Fruit fly (Drosophila melanogaster) whole organism, prepupa: ENCODE results near the gene polybromo.

ENCODE experiments used
- Blimp-1 ChIP-seq: fragments of 200-800 bp; sonication (Bioruptor generic); optimal IDR thresholded peaks from 3 replicates; lab custom pipeline; 2017; ENCODE audit warnings: missing biosample characterization, missing genetic modification characterization, mild to moderate bottlenecking, moderate library complexity, missing genetic modification reagents
- CG10631 ChIP-seq: fragments of 200-800 bp; sonication (Bioruptor generic); optimal IDR thresholded peaks from 2 replicates; lab custom pipeline; 2016; ENCODE audit warnings: missing biosample characterization, missing genetic modification characterization
- CG10669 ChIP-seq: fragments of 200-800 bp; sonication (Bioruptor generic); optimal IDR thresholded peaks from 3 replicates; lab custom pipeline; 2018; ENCODE audit warnings: missing biosample characterization, mild to moderate bottlenecking, missing genetic modification characterization, moderate library complexity
- CG11762 ChIP-seq: fragments of 200-800 bp; sonication (Bioruptor generic); optimal IDR thresholded peaks from 3 replicates; lab custom pipeline; 2016; ENCODE audit warnings: missing biosample characterization, missing genetic modification characterization; ENCODE audit not compliant: insufficient read depth
- CG11902 ChIP-seq: fragments of 200-800 bp; sonication (Bioruptor generic); optimal IDR thresholded peaks from 3 replicates; lab custom pipeline; 2016; ENCODE audit warnings: missing biosample characterization, missing genetic modification characterization
- CG15336 ChIP-seq: fragments of 200-800 bp; sonication (Bioruptor generic); IDR thresholded peaks from 2 replicates; pipeline ENCODE4 v1.3.6; 2022; ENCODE audit warnings: missing biosample characterization, missing genetic modification characterization
- CG1621 ChIP-seq: fragments of 200-800 bp; sonication (Bioruptor generic); optimal IDR thresholded peaks from 3 replicates; lab custom pipeline; 2018; ENCODE audit warnings: missing biosample characterization, mild to moderate bottlenecking, missing genetic modification characterization
- CG16779 ChIP-seq: fragments of 200-800 bp; sonication (Bioruptor generic); optimal IDR thresholded peaks from 3 replicates; lab custom pipeline; 2017; ENCODE audit warnings: missing biosample characterization, mild to moderate bottlenecking, missing genetic modification characterization
- CG3032 ChIP-seq: fragments of 200-800 bp; optimal IDR thresholded peaks from 2 replicates; lab custom pipeline; 2019; ENCODE audit warnings: missing biosample characterization, mild to moderate bottlenecking, missing genetic modification characterization, moderate library complexity
- CG31627 ChIP-seq: fragments of 200-800 bp; sonication (Bioruptor generic); optimal IDR thresholded peaks from 3 replicates; lab custom pipeline; 2016; ENCODE audit warnings: missing biosample characterization, missing genetic modification characterization
- CG32006 ChIP-seq: fragments of 200-800 bp; sonication (Bioruptor generic); optimal IDR thresholded peaks from 3 replicates; lab custom pipeline; 2017; ENCODE audit warnings: missing biosample characterization, mild to moderate bottlenecking, missing genetic modification characterization
- CG34406 ChIP-seq: fragments of 200-800 bp; sonication (Bioruptor generic); optimal IDR thresholded peaks from 3 replicates; lab custom pipeline; 2016; ENCODE audit warnings: missing biosample characterization, missing genetic modification characterization
- CG3919 ChIP-seq: fragments of 200-800 bp; sonication (Bioruptor generic); optimal IDR thresholded peaks from 3 replicates; lab custom pipeline; 2016; ENCODE audit warnings: missing biosample characterization, missing genetic modification characterization
- CG4318 ChIP-seq: fragments of 200-800 bp; sonication (Bioruptor generic); optimal IDR thresholded peaks from 3 replicates; lab custom pipeline; 2017; ENCODE audit warnings: missing biosample characterization, mild to moderate bottlenecking, missing genetic modification characterization
- CG6163 ChIP-seq: fragments of 200-800 bp; sonication (Bioruptor generic); IDR thresholded peaks from 3 replicates; pipeline ENCODE4 v1.3.6; 2022; ENCODE audit warnings: missing biosample characterization, missing genetic modification characterization
- CG6276 ChIP-seq: fragments of 200-800 bp; sonication (Bioruptor generic); optimal IDR thresholded peaks from 2 replicates; lab custom pipeline; 2017; ENCODE audit warnings: missing biosample characterization, mild to moderate bottlenecking, missing genetic modification characterization
- CG6792 ChIP-seq: fragments of 200-800 bp; sonication (Bioruptor generic); optimal IDR thresholded peaks from 3 replicates; lab custom pipeline; 2016; ENCODE audit warnings: missing biosample characterization, missing genetic modification characterization
- CG6854 ChIP-seq: fragments of 200-800 bp; sonication (Bioruptor generic); optimal IDR thresholded peaks from 2 replicates; lab custom pipeline; 2017; ENCODE audit warnings: missing biosample characterization, mild to moderate bottlenecking, missing genetic modification characterization
- CG7368 ChIP-seq: fragments of 200-800 bp; sonication (Bioruptor generic); optimal IDR thresholded peaks from 3 replicates; lab custom pipeline; 2016; ENCODE audit warnings: missing biosample characterization, missing genetic modification characterization
- CG8119 ChIP-seq: fragments of 200-800 bp; sonication (Bioruptor generic); IDR thresholded peaks from 3 replicates; pipeline ENCODE4 v1.3.6; 2022; ENCODE audit warnings: missing biosample characterization, missing genetic modification characterization
- CG8319 ChIP-seq: fragments of 200-800 bp; sonication (Bioruptor generic); optimal IDR thresholded peaks from 3 replicates; lab custom pipeline; 2016; ENCODE audit warnings: missing biosample characterization, missing genetic modification characterization
- CG9139 ChIP-seq: fragments of 200-800 bp; sonication (Bioruptor generic); optimal IDR thresholded peaks from 3 replicates; lab custom pipeline; 2017; ENCODE audit warnings: missing biosample characterization, mild to moderate bottlenecking, missing genetic modification characterization
- Eip75B ChIP-seq: fragments of 200-800 bp; sonication (Bioruptor generic); optimal IDR thresholded peaks from 3 replicates; lab custom pipeline; 2016; ENCODE audit warnings: missing biosample characterization, missing genetic modification characterization
- Eip78C ChIP-seq: fragments of 200-800 bp; sonication (Bioruptor generic); peaks from one replicate; lab custom pipeline; 2016; ENCODE audit warnings: missing biosample characterization, missing genetic modification characterization
- Eip93F ChIP-seq: fragments of 200-800 bp; sonication (Bioruptor generic); optimal IDR thresholded peaks from 2 replicates; lab custom pipeline; 2016; ENCODE audit warnings: missing biosample characterization, mild to moderate bottlenecking, missing genetic modification characterization
- Ets96B ChIP-seq: fragments of 200-800 bp; optimal IDR thresholded peaks from 2 replicates; lab custom pipeline; 2019; ENCODE audit warnings: missing biosample characterization, mild to moderate bottlenecking, missing genetic modification characterization, moderate library complexity
- Hr38 ChIP-seq: sonication (Bioruptor generic); optimal IDR thresholded peaks from 2 replicates; lab custom pipeline; 2016; ENCODE audit warnings: missing biosample characterization, missing genetic modification characterization
- Hr39 ChIP-seq: fragments of 200-800 bp; sonication (Bioruptor generic); optimal IDR thresholded peaks from 2 replicates; lab custom pipeline; 2016; ENCODE audit warnings: missing biosample characterization, missing genetic modification characterization
- Hr4 ChIP-seq: fragments of 200-800 bp; sonication (Bioruptor generic); optimal IDR thresholded peaks from 3 replicates; lab custom pipeline; 2016; ENCODE audit warnings: missing biosample characterization, missing genetic modification characterization
- Met ChIP-seq: fragments of 200-800 bp; sonication (Bioruptor generic); optimal IDR thresholded peaks from 3 replicates; lab custom pipeline; 2016; ENCODE audit warnings: missing biosample characterization, missing genetic modification characterization
- OdsH ChIP-seq: fragments of 200-800 bp; sonication (Bioruptor generic); optimal IDR thresholded peaks from 3 replicates; lab custom pipeline; 2016; ENCODE audit warnings: missing biosample characterization, missing genetic modification characterization
- Smox ChIP-seq: fragments of 200-800 bp; sonication (Bioruptor generic); optimal IDR thresholded peaks from 3 replicates; lab custom pipeline; 2016; ENCODE audit warnings: missing biosample characterization, missing genetic modification characterization
- Sox15 ChIP-seq: fragments of 200-800 bp; sonication (Bioruptor generic); optimal IDR thresholded peaks from 3 replicates; lab custom pipeline; 2016; ENCODE audit warnings: missing biosample characterization, missing genetic modification characterization
- achi ChIP-seq: fragments of 200-800 bp; sonication (Bioruptor generic); optimal IDR thresholded peaks from 3 replicates; lab custom pipeline; 2016; ENCODE audit warnings: missing biosample characterization, missing genetic modification characterization
- cyc ChIP-seq: fragments of 200-800 bp; sonication (Bioruptor generic); optimal IDR thresholded peaks from 3 replicates; lab custom pipeline; 2016; ENCODE audit warnings: missing biosample characterization, missing genetic modification characterization
- dac ChIP-seq: fragments of 200-800 bp; sonication (Bioruptor generic); optimal IDR thresholded peaks from 2 replicates; lab custom pipeline; 2017; ENCODE audit warnings: missing biosample characterization, mild to moderate bottlenecking, missing genetic modification characterization
- eg ChIP-seq: fragments of 200-800 bp; sonication (Bioruptor generic); IDR thresholded peaks from 3 replicates; pipeline ENCODE4 v1.3.6; 2022; ENCODE audit warnings: missing biosample characterization, missing genetic modification characterization
- esn ChIP-seq: fragments of 200-800 bp; sonication (Bioruptor generic); optimal IDR thresholded peaks from 2 replicates; lab custom pipeline; 2016; ENCODE audit warnings: missing biosample characterization, mild to moderate bottlenecking, missing genetic modification characterization, moderate library complexity
- fd59A ChIP-seq: fragments of 200-800 bp; sonication (Bioruptor generic); optimal IDR thresholded peaks from 2 replicates; lab custom pipeline; 2017; ENCODE audit warnings: missing biosample characterization, mild to moderate bottlenecking, missing genetic modification characterization, missing genetic modification reagents
- fd85E ChIP-seq: fragments of 200-800 bp; sonication (Bioruptor generic); optimal IDR thresholded peaks from 3 replicates; lab custom pipeline; 2016; ENCODE audit warnings: missing biosample characterization, missing genetic modification characterization
- fkh ChIP-seq: fragments of 200-800 bp; sonication (Bioruptor generic); optimal IDR thresholded peaks from 3 replicates; lab custom pipeline; 2017; ENCODE audit warnings: missing biosample characterization, mild to moderate bottlenecking, missing genetic modification characterization, moderate library complexity
- lz ChIP-seq: fragments of 200-800 bp; sonication (Bioruptor generic); optimal IDR thresholded peaks from 3 replicates; lab custom pipeline; 2016; ENCODE audit warnings: missing biosample characterization, missing genetic modification characterization
- net ChIP-seq: fragments of 200-800 bp; sonication (Bioruptor generic); optimal IDR thresholded peaks from 3 replicates; lab custom pipeline; 2016; ENCODE audit warnings: missing biosample characterization, missing genetic modification characterization
- pdm3 ChIP-seq: fragments of 200-800 bp; sonication (Bioruptor generic); optimal IDR thresholded peaks from 3 replicates; lab custom pipeline; 2016; ENCODE audit warnings: missing biosample characterization, missing genetic modification characterization
- salr ChIP-seq, 2 experiments: fragments of 200-800 bp; sonication (Bioruptor generic); optimal IDR thresholded peaks; 3 replicates each; lab custom pipeline; 2016 to 2018; ENCODE audit warnings: missing biosample characterization in 2 of 2, missing genetic modification characterization in 2 of 2, mild to moderate bottlenecking in 1 of 2
- spab ChIP-seq: fragments of 200-800 bp; sonication (Bioruptor generic); optimal IDR thresholded peaks from 2 replicates; lab custom pipeline; 2017; ENCODE audit warnings: missing biosample characterization, mild to moderate bottlenecking, missing genetic modification characterization, missing genetic modification reagents
- svp ChIP-seq: fragments of 200-800 bp; sonication (Bioruptor generic); peaks from one replicate; lab custom pipeline; 2016; ENCODE audit warnings: missing biosample characterization, missing genetic modification characterization
- topi ChIP-seq: fragments of 200-800 bp; sonication (Bioruptor generic); optimal IDR thresholded peaks from 3 replicates; lab custom pipeline; 2016; ENCODE audit warnings: missing biosample characterization, missing genetic modification characterization
- vri ChIP-seq: fragments of 200-800 bp; sonication (Bioruptor generic); optimal IDR thresholded peaks from 3 replicates; lab custom pipeline; 2016; ENCODE audit warnings: missing biosample characterization, mild to moderate bottlenecking, missing genetic modification characterization

Gene polybromo

dm6 chr3R:24787734-24788133, 17.3 kb downstream of the polybromo start, which contains the start of gene Ets96B:
Ets96B (plus strand) TSS chr3R:24788054.
- no peak for TF ChIP-seq CG34406
- TF ChIP-seq CG10631 (GFP tag; lab: Kevin White, UChicago), result no peak
- TF ChIP-seq achi (GFP tag; lab: Kevin White, UChicago), result no peak
- no peak for TF ChIP-seq Eip93F (GFP tag; lab: Kevin White, UChicago)
- TF ChIP-seq CG11762 (GFP tag; lab: Kevin White, UChicago), result no peak
- no peak for TF ChIP-seq CG8119 (GFP tag; lab: Robert Waterston, UW)
- TF ChIP-seq CG32006 (GFP tag; lab: Kevin White, UChicago), result no peak
- no peak for TF ChIP-seq Sox15 (GFP tag; lab: Kevin White, UChicago)

dm6 chr3R:24787042-24787565, 18.0 kb downstream of the polybromo start, which contains the start of gene CG5805:
CG5805 (minus strand) TSS chr3R:24787421.
- peak; percentile 4 for TF ChIP-seq dac
- TF ChIP-seq OdsH (GFP tag; lab: Kevin White, UChicago), result peak; percentile 73
- peak in 1 of 2 experiments; percentile 71 for TF ChIP-seq salr (GFP tag; optimal IDR thresholded peaks at IDR 0.05; lab: Kevin White, UChicago)
- peak; percentile 55 for TF ChIP-seq CG1621 (tag; lab: Kevin White, UChicago)
- TF ChIP-seq esn (GFP tag; lab: Kevin White, UChicago), result peak; percentile 78
- TF ChIP-seq CG6792 (GFP tag; lab: Kevin White, UChicago), result peak; percentile 31
- TF ChIP-seq CG15336 (GFP tag; lab: Robert Waterston, UW), result no peak
- TF ChIP-seq lz (GFP tag; lab: Kevin White, UChicago), result peak; percentile 70
- no peak for TF ChIP-seq Ets96B
- TF ChIP-seq Hr38 (GFP tag; lab: Kevin White, UChicago), result no peak
- TF ChIP-seq Blimp-1 (GFP tag; lab: Kevin White, UChicago), result peak; percentile 43
- peak; percentile 39 for TF ChIP-seq CG11762 (GFP tag; lab: Kevin White, UChicago)
- peak; percentile 61 for TF ChIP-seq CG10669 (GFP tag; lab: Kevin White, UChicago)
- no peak for TF ChIP-seq Eip93F (GFP tag; lab: Kevin White, UChicago)
- TF ChIP-seq CG34406, result peak; percentile 66
- peak; percentile 65 for TF ChIP-seq CG31627 (GFP tag; lab: Kevin White, UChicago)
- TF ChIP-seq cyc (GFP tag; lab: Kevin White, UChicago), result peak; percentile 66
- TF ChIP-seq CG6163 (GFP tag; lab: Robert Waterston, UW), result peak; percentile 82
- peak; percentile 52 for TF ChIP-seq Sox15 (GFP tag; lab: Kevin White, UChicago)
- TF ChIP-seq CG3032 (tag; lab: Kevin White, UChicago), result no peak
- TF ChIP-seq fd59A (GFP tag; lab: Kevin White, UChicago), result peak; percentile 14
- peak; percentile 78 for TF ChIP-seq CG3919
- TF ChIP-seq CG4318 (GFP tag; lab: Kevin White, UChicago), result no peak
- TF ChIP-seq Smox (GFP tag; lab: Kevin White, UChicago), result peak; percentile 74
- no peak for TF ChIP-seq fkh (GFP tag; lab: Kevin White, UChicago)
- TF ChIP-seq svp (GFP tag; lab: Kevin White, UChicago), result peak; percentile 80
- TF ChIP-seq eg (GFP tag; lab: Robert Waterston, UW), result peak; percentile 75
- TF ChIP-seq Met (GFP tag; lab: Kevin White, UChicago), result peak; percentile 77
- no peak for TF ChIP-seq CG6854
- peak; percentile 35 for TF ChIP-seq Hr4
- TF ChIP-seq CG10631 (GFP tag; lab: Kevin White, UChicago), result no peak
- peak; percentile 36 for TF ChIP-seq Eip75B (GFP tag; lab: Kevin White, UChicago)
- no peak for TF ChIP-seq CG16779 (tag; lab: Kevin White, UChicago)
- no peak for TF ChIP-seq fd85E (GFP tag; lab: Kevin White, UChicago)
- TF ChIP-seq achi (GFP tag; lab: Kevin White, UChicago), result peak; percentile 70
- TF ChIP-seq spab (GFP tag; lab: Kevin White, UChicago), result no peak
- TF ChIP-seq Eip78C, result peak; percentile 91
- peak; percentile 62 for TF ChIP-seq CG8319 (GFP tag; lab: Kevin White, UChicago)
- TF ChIP-seq CG9139 (GFP tag; lab: Kevin White, UChicago), result no peak
- peak; percentile 39 for TF ChIP-seq net (GFP tag; lab: Kevin White, UChicago)
- TF ChIP-seq pdm3 (GFP tag; lab: Kevin White, UChicago), result peak; percentile 64
- peak; percentile 98 for TF ChIP-seq vri (GFP tag; lab: Kevin White, UChicago)
- peak; percentile 52 for TF ChIP-seq CG7368
- peak; percentile 54 for TF ChIP-seq CG11902 (GFP tag; lab: Kevin White, UChicago)
- TF ChIP-seq Hr39 (GFP tag; lab: Kevin White, UChicago), result peak; percentile 72
- TF ChIP-seq topi (GFP tag; lab: Kevin White, UChicago), result peak; percentile 69
- no peak for TF ChIP-seq CG6276 (GFP tag; lab: Kevin White, UChicago)
